Worm (Caenorhabditis elegans): ENCODE measurements around the gene Y26E6A.2.

ce11 chrX:13944184-13944583 is 30.0 kb upstream of the Y26E6A.2 start:
- no peak for TF ChIP-seq flt-1 (GFP tag; IDR thresholded peaks at IDR 0.05)
- TF ChIP-seq T22C8.4 (GFP tag; IDR thresholded peaks at IDR 0.05), result no peak
- TF ChIP-seq med-1 (GFP tag; optimal IDR thresholded peaks at IDR 0.05; ENCODE audit: insufficient read depth), result no peak
- TF ChIP-seq klf-2 (GFP tag; conservative IDR thresholded peaks at IDR 0.05), result no peak
- no peak for TF ChIP-seq ztf-29 (GFP tag; IDR thresholded peaks at IDR 0.05)
- TF ChIP-seq tab-1 (GFP tag; IDR thresholded peaks at IDR 0.05), result no peak

All from whole organism, midembryonic.